Worm (Caenorhabditis elegans) whole organism, midembryonic: Measurements from ENCODE around the gene zmp-4.

Experiments used
- klf-2 ChIP-seq: fragments of 200-800 bp; sonication (Bioruptor generic); conservative IDR thresholded peaks from 2 replicates; pipeline ENCODE4 v1.3.6; 2022; ENCODE audit warnings: missing genetic modification reagents, missing genetic modification characterization, missing compliant biosample characterization
- med-1 ChIP-seq: sonication (generic microtip); optimal IDR thresholded peaks from 2 replicates; lab custom pipeline; 2017; ENCODE audit warnings: missing genetic modification characterization, mild to moderate bottlenecking, missing compliant biosample characterization, antibody characterized with exemption, missing genetic modification reagents; ENCODE audit not compliant: insufficient read depth

ce11 chrV:14877242-14877819 is 44.1 kb downstream of the zmp-4 start:
- no peak for TF ChIP-seq klf-2 (GFP tag; lab: Robert Waterston, UW)
- no peak for TF ChIP-seq med-1 (GFP tag; lab: Kevin White, UChicago)
